Fruit fly (Drosophila melanogaster) whole organism, embryonic: Measurements from ENCODE around the gene Papss.

Experiments
- Bteb2 ChIP-seq: fragments of 200-800 bp; sonication (Bioruptor generic); optimal IDR thresholded peaks from 2 replicates; lab custom pipeline; 2016; ENCODE audit warnings: missing biosample characterization, missing genetic modification characterization
- CG10543 ChIP-seq: fragments of 200-800 bp; sonication (Bioruptor generic); optimal IDR thresholded peaks from 3 replicates; lab custom pipeline; 2017; ENCODE audit warnings: missing biosample characterization, mild to moderate bottlenecking, missing genetic modification characterization, moderate library complexity
- CG11456 ChIP-seq: fragments of 200-800 bp; sonication (Bioruptor generic); IDR thresholded peaks from 3 replicates; pipeline ENCODE4 v1.3.6; 2022; ENCODE audit warnings: missing biosample characterization, missing genetic modification characterization
- CG12769 ChIP-seq: fragments of 200-800 bp; sonication (Bioruptor generic); optimal IDR thresholded peaks from 2 replicates; lab custom pipeline; 2019; ENCODE audit warnings: missing biosample characterization, mild to moderate bottlenecking, missing genetic modification characterization, moderate library complexity
- CG1529 ChIP-seq: fragments of 200-800 bp; sonication (Bioruptor generic); optimal IDR thresholded peaks from 3 replicates; lab custom pipeline; 2018; ENCODE audit warnings: missing biosample characterization, missing genetic modification characterization
- CG1792 ChIP-seq: fragments of 200-800 bp; sonication (Bioruptor generic); optimal IDR thresholded peaks from 2 replicates; lab custom pipeline; 2016; ENCODE audit warnings: missing biosample characterization, missing genetic modification characterization
- CG31224 ChIP-seq: fragments of 200-800 bp; sonication (Bioruptor generic); IDR thresholded peaks from 2 replicates; pipeline ENCODE4 v1.3.6; 2022; ENCODE audit warnings: missing biosample characterization, missing genetic modification characterization
- CG31441 ChIP-seq: fragments of 200-800 bp; sonication (Bioruptor generic); IDR thresholded peaks from 2 replicates; pipeline ENCODE4 v1.3.6; 2022; ENCODE audit warnings: missing biosample characterization, missing genetic modification characterization
- CG33213 ChIP-seq: fragments of 200-800 bp; sonication (Bioruptor generic); optimal IDR thresholded peaks from 3 replicates; lab custom pipeline; 2016; ENCODE audit warnings: missing biosample characterization, missing genetic modification characterization
- CG33557 ChIP-seq: fragments of 200-800 bp; sonication (Bioruptor generic); optimal IDR thresholded peaks from 2 replicates; lab custom pipeline; 2019; ENCODE audit warnings: missing biosample characterization, mild to moderate bottlenecking, missing genetic modification characterization, moderate library complexity
- CG3726 ChIP-seq: fragments of 200-800 bp; sonication (Bioruptor generic); IDR thresholded peaks from 3 replicates; pipeline ENCODE4, ENCODE4 v1.3.6; 2022; ENCODE audit warnings: missing biosample characterization, missing genetic modification characterization
- CG4404 ChIP-seq: fragments of 200-800 bp; sonication (Bioruptor generic); IDR thresholded peaks from 2 replicates; pipeline ENCODE4 v1.3.6; 2022; ENCODE audit warnings: missing biosample characterization, missing genetic modification characterization
- CG4730 ChIP-seq: fragments of 200-800 bp; sonication (Bioruptor generic); IDR thresholded peaks from 2 replicates; pipeline ENCODE4 v1.3.6; 2022; ENCODE audit warnings: missing biosample characterization, missing genetic modification characterization
- CG6683 ChIP-seq: fragments of 200-800 bp; sonication (Bioruptor generic); optimal IDR thresholded peaks from 2 replicates; lab custom pipeline; 2017; ENCODE audit warnings: missing biosample characterization, mild to moderate bottlenecking, missing genetic modification characterization, missing genetic modification reagents
- CG6689 ChIP-seq: fragments of 200-800 bp; sonication (Bioruptor generic); IDR thresholded peaks from 2 replicates; pipeline ENCODE4 v1.3.6; 2022; ENCODE audit warnings: missing biosample characterization, missing genetic modification characterization
- CG8089 ChIP-seq: fragments of 200-800 bp; sonication (Bioruptor generic); optimal IDR thresholded peaks from 3 replicates; lab custom pipeline; 2016; ENCODE audit warnings: missing biosample characterization, missing genetic modification characterization
- Dad ChIP-seq: fragments of 200-800 bp; sonication (Bioruptor generic); optimal IDR thresholded peaks from 3 replicates; lab custom pipeline; 2016; ENCODE audit warnings: missing biosample characterization, missing genetic modification characterization
- Dek ChIP-seq: fragments of 200-800 bp; sonication (Bioruptor generic); optimal IDR thresholded peaks from 3 replicates; lab custom pipeline; 2019; ENCODE audit warnings: missing biosample characterization, mild to moderate bottlenecking, missing genetic modification characterization, moderate library complexity
- Gsc ChIP-seq: fragments of 200-800 bp; sonication (Bioruptor generic); IDR thresholded peaks from 2 replicates; pipeline ENCODE4 v1.3.6; 2022; ENCODE audit warnings: missing biosample characterization, missing genetic modification characterization
- Hmr ChIP-seq: fragments of 200-800 bp; sonication (Bioruptor generic); optimal IDR thresholded peaks from 3 replicates; lab custom pipeline; 2017; ENCODE audit warnings: mild to moderate bottlenecking, missing biosample characterization, missing genetic modification reagents, missing genetic modification characterization
- Jarid2 ChIP-seq: fragments of 200-800 bp; sonication (Bioruptor generic); optimal IDR thresholded peaks from 3 replicates; lab custom pipeline; 2017; ENCODE audit warnings: mild to moderate bottlenecking, missing biosample characterization, missing genetic modification reagents, missing genetic modification characterization
- Kr ChIP-seq: fragments of 200-800 bp; sonication (Bioruptor generic); optimal IDR thresholded peaks from 2 replicates; lab custom pipeline; 2017; ENCODE audit warnings: missing biosample characterization, mild to moderate bottlenecking, missing genetic modification characterization
- Lpt ChIP-seq: fragments of >200 bp; optimal IDR thresholded peaks from 2 replicates; lab custom pipeline; 2018; ENCODE audit warnings: missing biosample characterization, missing genetic modification characterization
- Side ChIP-seq: fragments of 200-800 bp; sonication (Bioruptor generic); optimal IDR thresholded peaks from 2 replicates; lab custom pipeline; 2016; ENCODE audit warnings: missing biosample characterization, missing genetic modification characterization
- Sin3A ChIP-seq: fragments of >200 bp; optimal IDR thresholded peaks from 2 replicates; lab custom pipeline; 2018
- Sox100B ChIP-seq: fragments of 200-800 bp; sonication (Bioruptor generic); optimal IDR thresholded peaks from 3 replicates; lab custom pipeline; 2018; ENCODE audit warnings: missing biosample characterization, mild to moderate bottlenecking, missing genetic modification characterization
- TFAM ChIP-seq: fragments of 200-800 bp; sonication (Bioruptor generic); optimal IDR thresholded peaks from 2 replicates; lab custom pipeline; 2017; ENCODE audit warnings: missing biosample characterization, missing genetic modification characterization, inconsistent platforms
- ap ChIP-seq: fragments of 200-800 bp; sonication (Bioruptor generic); IDR thresholded peaks from 2 replicates; pipeline ENCODE4 v1.3.6; 2022; ENCODE audit warnings: missing biosample characterization, missing genetic modification characterization
- cas ChIP-seq: fragments of 200-800 bp; sonication (Bioruptor generic); IDR thresholded peaks from 2 replicates; pipeline ENCODE4 v1.3.6; 2022; ENCODE audit warnings: missing biosample characterization, missing genetic modification characterization
- danr ChIP-seq: fragments of 200-800 bp; sonication (Bioruptor generic); IDR thresholded peaks from 2 replicates; pipeline ENCODE4 v1.3.6; 2022; ENCODE audit warnings: missing biosample characterization, missing genetic modification characterization
- dmrt11E ChIP-seq: fragments of 200-800 bp; sonication (Bioruptor generic); optimal IDR thresholded peaks from 3 replicates; lab custom pipeline; 2018; ENCODE audit warnings: missing biosample characterization, mild to moderate bottlenecking, missing genetic modification characterization, moderate library complexity
- ems ChIP-seq: fragments of 200-800 bp; sonication (Bioruptor generic); optimal IDR thresholded peaks from 3 replicates; lab custom pipeline; 2016; ENCODE audit warnings: missing biosample characterization, missing genetic modification characterization
- exex ChIP-seq: fragments of 200-800 bp; sonication (Bioruptor generic); optimal IDR thresholded peaks from 4 replicates; lab custom pipeline; 2018; ENCODE audit warnings: missing biosample characterization, mild to moderate bottlenecking, missing genetic modification characterization, moderate library complexity
- eyg ChIP-seq: fragments of 200-800 bp; sonication (Bioruptor generic); optimal IDR thresholded peaks from 3 replicates; lab custom pipeline; 2016; ENCODE audit warnings: missing biosample characterization, missing genetic modification characterization
- fu2 ChIP-seq: fragments of 200-800 bp; sonication (Bioruptor generic); optimal IDR thresholded peaks from 2 replicates; lab custom pipeline; 2016; ENCODE audit warnings: missing biosample characterization, missing genetic modification characterization
- gcm ChIP-seq: fragments of 200-800 bp; sonication (Bioruptor generic); optimal IDR thresholded peaks from 2 replicates; lab custom pipeline; 2019; ENCODE audit warnings: missing biosample characterization, mild to moderate bottlenecking, missing genetic modification characterization, moderate library complexity
- gro ChIP-seq: fragments of 200-800 bp; sonication (Bioruptor generic); optimal IDR thresholded peaks from 2 replicates; lab custom pipeline; 2016; ENCODE audit warnings: missing biosample characterization, missing genetic modification characterization
- kah ChIP-seq: fragments of 200-800 bp; sonication (Bioruptor generic); optimal IDR thresholded peaks from 2 replicates; lab custom pipeline; 2018; ENCODE audit warnings: missing biosample characterization, mild to moderate bottlenecking, missing genetic modification characterization
- knrl ChIP-seq: fragments of 200-800 bp; sonication (Bioruptor generic); IDR thresholded peaks from 3 replicates; pipeline ENCODE4 v1.3.6; 2022; ENCODE audit warnings: missing biosample characterization, missing genetic modification characterization; ENCODE audit not compliant: partially characterized antibody
- nerfin-2 ChIP-seq: fragments of 200-800 bp; sonication (Bioruptor generic); IDR thresholded peaks from 2 replicates; pipeline ENCODE4 v1.3.6; 2022; ENCODE audit warnings: missing biosample characterization, missing genetic modification characterization; ENCODE audit not compliant: partially characterized antibody
- phol ChIP-seq: fragments of 200-800 bp; sonication (Bioruptor generic); optimal IDR thresholded peaks from 3 replicates; lab custom pipeline; 2018; ENCODE audit warnings: missing biosample characterization, mild to moderate bottlenecking, missing genetic modification characterization, moderate library complexity
- prd ChIP-seq, 3 experiments: fragments of >200 bp in 2 of 3; fragments of 200-800 bp in 1 of 3; sonication (Bioruptor generic) in 1 of 3; optimal IDR thresholded peaks in 2 of 3; IDR thresholded peaks in 1 of 3; 2 replicates in 2 of 3; 3 replicates in 1 of 3; pipeline versions ENCODE4 v1.3.6 to Lab custom; 2017 to 2022; ENCODE audit warnings: missing biosample characterization in 1 of 3, missing genetic modification characterization in 1 of 3
- sens-2 ChIP-seq: fragments of 200-800 bp; sonication (Bioruptor generic); IDR thresholded peaks from 2 replicates; pipeline ENCODE4 v1.3.6; 2022; ENCODE audit warnings: missing biosample characterization, missing genetic modification characterization
- trem ChIP-seq: fragments of 200-800 bp; optimal IDR thresholded peaks from 3 replicates; lab custom pipeline; 2019; ENCODE audit warnings: missing biosample characterization, mild to moderate bottlenecking, missing genetic modification characterization, moderate library complexity
- trh ChIP-seq: fragments of 200-800 bp; sonication (Bioruptor generic); optimal IDR thresholded peaks from 2 replicates; lab custom pipeline; 2016; ENCODE audit warnings: missing biosample characterization, missing genetic modification characterization
- tup ChIP-seq: fragments of 200-800 bp; sonication (Bioruptor generic); optimal IDR thresholded peaks from 2 replicates; lab custom pipeline; 2016; ENCODE audit warnings: missing biosample characterization, mild to moderate bottlenecking, missing genetic modification characterization, moderate library complexity
- tx ChIP-seq: fragments of 200-800 bp; sonication (Bioruptor generic); optimal IDR thresholded peaks from 2 replicates; lab custom pipeline; 2016; ENCODE audit warnings: missing biosample characterization, missing genetic modification characterization
- vfl ChIP-seq: fragments of 200-800 bp; sonication (Bioruptor generic); optimal IDR thresholded peaks from 2 replicates; lab custom pipeline; 2016; ENCODE audit warnings: missing biosample characterization, missing genetic modification characterization

The Papss gene

dm6 chr3L:19902560-19903399 lies 57.7 kb downstream of the Papss start (continued):
- TF ChIP-seq Hmr (GFP tag; lab: Kevin White, UChicago) (peak; percentile 95), tup (GFP tag; lab: Kevin White, UChicago) (peak; percentile 90), CG33213 (GFP tag; lab: Kevin White, UChicago) (peak; percentile 92), kah (GFP tag; lab: Kevin White, UChicago) (peak; percentile 75), prd (optimal IDR thresholded peaks at IDR 0.05; lab: Kevin White, UChicago) (no peak), prd (GFP tag; IDR thresholded peaks at IDR 0.05; lab: Robert Waterston, UW) (peak; percentile 91), gro (GFP tag; lab: Kevin White, UChicago) (peak; percentile 86), ems (GFP tag; lab: Kevin White, UChicago) (peak; percentile 93), Sin3A (no peak), CG12769 (tag; lab: Kevin White, UChicago) (peak; percentile 98), CG11456 (GFP tag; lab: Robert Waterston, UW) (peak; percentile 95), CG31224 (GFP tag; lab: Robert Waterston, UW) (peak; percentile 88), CG6689 (GFP tag; lab: Robert Waterston, UW) (peak; percentile 93), tx (GFP tag; lab: Kevin White, UChicago) (peak; percentile 96), Kr (no peak), danr (GFP tag; lab: Robert Waterston, UW) (peak; percentile 91), Bteb2 (peak; percentile 96), CG1529 (GFP tag; lab: Kevin White, UChicago) (peak; percentile 84), sens-2 (GFP tag; lab: Robert Waterston, UW) (peak; percentile 90), Dek (tag; lab: Kevin White, UChicago) (peak; percentile 95), gcm (GFP tag; lab: Kevin White, UChicago) (peak; percentile 89), trem (tag; lab: Kevin White, UChicago) (peak; percentile 81), Sox100B (GFP tag; lab: Kevin White, UChicago) (peak; percentile 83), ap (GFP tag; lab: Robert Waterston, UW) (peak; percentile 94), Dad (peak; percentile 86), CG4404 (GFP tag; lab: Robert Waterston, UW) (peak; percentile 70; the same call in 1 of the 2 replicates), CG10543 (GFP tag; lab: Kevin White, UChicago) (peak; percentile 60), CG8089 (GFP tag; lab: Kevin White, UChicago) (peak; percentile 94), Jarid2 (peak; percentile 57), eyg (peak; percentile 95), CG1792 (GFP tag; lab: Kevin White, UChicago) (peak; percentile 75), phol (tag; lab: Kevin White, UChicago) (peak; percentile 90), fu2 (GFP tag; lab: Kevin White, UChicago) (peak; percentile 95), trh (GFP tag; lab: Kevin White, UChicago) (peak; percentile 84), CG31441 (GFP tag; lab: Robert Waterston, UW) (peak; percentile 92), vfl (GFP tag; lab: Kevin White, UChicago) (peak; percentile 93), CG33557 (GFP tag; lab: Kevin White, UChicago) (peak; percentile 45), nerfin-2 (GFP tag; lab: Robert Waterston, UW) (no peak), knrl (GFP tag; lab: Robert Waterston, UW) (no peak), CG6683 (GFP tag; lab: Kevin White, UChicago) (peak; percentile 58), TFAM (GFP tag; lab: Kevin White, UChicago) (peak; percentile 65), Gsc (no peak), dmrt11E (peak; percentile 81), CG4730 (GFP tag; lab: Robert Waterston, UW) (peak; percentile 92), CG3726 (no peak; the same call in 2 of the 3 replicates), cas (GFP tag; lab: Robert Waterston, UW) (peak; percentile 80), exex (tag; lab: Kevin White, UChicago) (peak; percentile 46), Lpt (GFP tag; lab: Kevin White, UChicago) (no peak), Side (GFP tag; lab: Kevin White, UChicago) (peak; percentile 97)
